Worm (Caenorhabditis elegans): ENCODE results near the gene rpl-21.

The rpl-21 gene

DNA sequence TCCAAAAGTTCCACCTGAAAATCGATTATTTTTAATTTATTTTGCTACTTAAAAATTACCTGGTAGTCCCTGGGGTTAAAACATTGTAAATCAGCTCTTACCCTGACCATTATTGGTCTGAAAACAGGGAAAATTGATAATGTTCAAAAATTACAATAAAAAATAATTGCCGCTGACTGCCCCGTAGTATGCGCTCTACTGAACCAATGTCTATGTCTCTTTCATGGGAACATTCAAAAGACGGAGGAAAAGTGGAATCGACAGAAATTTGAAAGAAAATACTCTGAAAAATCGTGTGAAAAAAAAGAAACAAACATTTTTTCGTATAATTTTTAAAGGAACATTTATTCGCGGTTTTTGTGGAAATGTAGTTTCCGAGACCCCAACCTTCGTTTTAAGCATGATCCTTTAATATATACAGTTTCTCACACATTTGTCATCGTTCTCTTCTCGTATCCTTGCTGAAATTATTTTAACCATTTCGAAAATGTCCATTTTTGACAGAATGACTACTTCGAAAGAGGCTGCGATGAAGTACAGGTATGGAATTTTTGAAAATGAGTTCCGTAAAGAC is 49.8 kb downstream of the rpl-21 start, which contains the start of the genes dcr-1 and apc-2:
dcr-1 (minus strand) TSS at position 117 of the 574 bp plus-strand sequence.
apc-2 (plus strand) TSS at position 465 of the 574 bp plus-strand sequence.
- no peak for TF ChIP-seq hmbx-1 (tag; optimal IDR thresholded peaks at IDR 0.05)
- TF ChIP-seq scrt-1 (GFP tag; IDR thresholded peaks at IDR 0.05): no peak
- no peak for TF ChIP-seq sea-1 (GFP tag; conservative IDR thresholded peaks at IDR 0.05)
- TF ChIP-seq B0310.2 (tag; optimal IDR thresholded peaks at IDR 0.05): no peak
- TF ChIP-seq tra-4 (tag; optimal IDR thresholded peaks at IDR 0.05): no peak
- TF ChIP-seq hmg-4 (GFP tag; optimal IDR thresholded peaks at IDR 0.05): no peak
- TF ChIP-seq tbx-11 (GFP tag; IDR thresholded peaks at IDR 0.05): no peak
- no peak for TF ChIP-seq ama-1 (optimal IDR thresholded peaks at IDR 0.05)
- TF ChIP-seq ceh-36 (tag; optimal IDR thresholded peaks at IDR 0.05): no peak
- TF ChIP-seq ceh-13 (GFP tag; optimal IDR thresholded peaks at IDR 0.05): no peak
- no peak for TF ChIP-seq hnd-1 (tag; optimal IDR thresholded peaks at IDR 0.05)
- TF ChIP-seq F13C5.2 (tag; optimal IDR thresholded peaks at IDR 0.05): no peak
- TF ChIP-seq aly-1 (tag; optimal IDR thresholded peaks at IDR 0.05): no peak
- no peak for TF ChIP-seq tbx-37 (GFP tag; conservative IDR thresholded peaks at IDR 0.05)
- TF ChIP-seq flt-1 (GFP tag; IDR thresholded peaks at IDR 0.05): no peak
- no peak for TF ChIP-seq ets-7 (tag; optimal IDR thresholded peaks at IDR 0.05)
- no peak for TF ChIP-seq pes-1 (GFP tag; IDR thresholded peaks at IDR 0.05)

Measured in whole organism, early embryonic.